Worm (Caenorhabditis elegans) whole organism, young adult: Measurements from ENCODE around the gene madf-9.

Experiments
- B0035.1 ChIP-seq: sonication (generic microtip); optimal IDR thresholded peaks from 2 replicates; lab custom pipeline; 2016; ENCODE audit warnings: missing genetic modification characterization, mild to moderate bottlenecking, missing compliant biosample characterization, missing genotype, missing genetic modification reagents
- B0336.3 ChIP-seq: fragments of 200-800 bp; sonication (Bioruptor generic); IDR thresholded peaks from 2 replicates; pipeline ENCODE4 v1.3.6; 2022; ENCODE audit warnings: missing genetic modification characterization, missing compliant biosample characterization
- C06A6.2 ChIP-seq: fragments of 200-800 bp; sonication (Bioruptor generic); conservative IDR thresholded peaks from 2 replicates; pipeline ENCODE4 v1.3.6; 2022; ENCODE audit warnings: missing genetic modification characterization, missing compliant biosample characterization
- F10E7.11 ChIP-seq: sonication (generic microtip); optimal IDR thresholded peaks from 2 replicates; lab custom pipeline; 2017; ENCODE audit warnings: mild to moderate bottlenecking, missing genetic modification characterization, moderate library complexity, missing compliant biosample characterization
- F23B12.7 ChIP-seq: sonication (generic microtip); optimal IDR thresholded peaks from 2 replicates; lab custom pipeline; 2017; ENCODE audit warnings: missing genetic modification characterization, mild to moderate bottlenecking, missing compliant biosample characterization, antibody characterized with exemption, moderate library complexity; ENCODE audit not compliant: insufficient read depth
- F33H1.4 ChIP-seq: fragments of 200-800 bp; sonication (Bioruptor generic); IDR thresholded peaks from 2 replicates; pipeline ENCODE4 v1.3.6; 2022; ENCODE audit warnings: missing genetic modification reagents, missing genetic modification characterization, missing compliant biosample characterization
- F39B2.1 ChIP-seq: fragments of 200-800 bp; sonication (Bioruptor generic); IDR thresholded peaks from 2 replicates; pipeline ENCODE4 v1.3.6; 2022; ENCODE audit warnings: missing genetic modification reagents, missing genetic modification characterization, missing compliant biosample characterization
- K11D2.4 ChIP-seq: fragments of 200-800 bp; sonication (Bioruptor generic); IDR thresholded peaks from 2 replicates; pipeline ENCODE4 v1.3.6; 2022; ENCODE audit warnings: missing genetic modification reagents, missing genetic modification characterization, missing compliant biosample characterization
- Y53G8AR.9 ChIP-seq: fragments of 200-800 bp; sonication (Bioruptor generic); conservative IDR thresholded peaks from 2 replicates; pipeline ENCODE4 v1.3.6; 2022; ENCODE audit warnings: missing genetic modification reagents, missing genetic modification characterization, missing compliant biosample characterization
- Y67H2A.10 ChIP-seq: fragments of 200-800 bp; sonication (Bioruptor generic); conservative IDR thresholded peaks from 2 replicates; pipeline ENCODE4 v1.3.6; 2022; ENCODE audit warnings: missing genetic modification reagents, missing genetic modification characterization, missing compliant biosample characterization
- Y79H2A.3 ChIP-seq: fragments of 200-800 bp; sonication (Bioruptor generic); conservative IDR thresholded peaks from 2 replicates; pipeline ENCODE4 v1.3.6; 2022; ENCODE audit warnings: missing genetic modification reagents, missing genetic modification characterization, missing compliant biosample characterization
- akir-1 ChIP-seq: fragments of 200-800 bp; sonication (Bioruptor generic); optimal IDR thresholded peaks from 2 replicates; lab custom pipeline; 2018; ENCODE audit warnings: mild to moderate bottlenecking, missing genetic modification characterization, moderate library complexity, missing compliant biosample characterization
- attf-6 ChIP-seq: fragments of 200-800 bp; sonication (Bioruptor generic); IDR thresholded peaks from 2 replicates; pipeline ENCODE4 v1.3.6; 2022; ENCODE audit warnings: missing genetic modification reagents, missing genetic modification characterization, missing compliant biosample characterization
- cebp-2 ChIP-seq: fragments of 200-800 bp; sonication (Bioruptor generic); IDR thresholded peaks from 2 replicates; pipeline ENCODE4 v1.3.6; 2022; ENCODE audit warnings: missing genetic modification characterization, missing compliant biosample characterization
- egrh-3 ChIP-seq: fragments of 200-800 bp; sonication (Bioruptor generic); IDR thresholded peaks from 2 replicates; pipeline ENCODE4 v1.3.6; 2022; ENCODE audit warnings: missing genetic modification reagents, missing genetic modification characterization, missing compliant biosample characterization
- hlh-26 ChIP-seq: fragments of 200-800 bp; sonication (Bioruptor generic); conservative IDR thresholded peaks from 2 replicates; pipeline ENCODE4 v1.3.6; 2022; ENCODE audit warnings: missing genetic modification reagents, missing genetic modification characterization, missing compliant biosample characterization
- hmg-20 ChIP-seq: fragments of 200-800 bp; sonication (Bioruptor generic); IDR thresholded peaks from 2 replicates; pipeline ENCODE4 v1.3.6; 2022; ENCODE audit warnings: missing genetic modification reagents, missing genetic modification characterization, missing compliant biosample characterization
- lin-35 ChIP-seq, 3 experiments: fragments of 150-350 bp in 2 of 3; sonication (generic microtip) in 1 of 3; optimal IDR thresholded peaks; 2 replicates each; lab custom pipeline; 2014 to 2018; ENCODE audit warnings: missing biosample characterization in 3 of 3, missing genetic modification characterization in 3 of 3, missing genetic modification reagents in 3 of 3
- lin-54 ChIP-seq: fragments of 200-800 bp; sonication (Bioruptor generic); optimal IDR thresholded peaks from 2 replicates; lab custom pipeline; 2018; ENCODE audit warnings: mild to moderate bottlenecking, missing genetic modification characterization, missing compliant biosample characterization
- lsl-1 ChIP-seq: fragments of 200-800 bp; sonication (Bioruptor generic); optimal IDR thresholded peaks from 2 replicates; lab custom pipeline; 2018; ENCODE audit warnings: mild to moderate bottlenecking, missing genetic modification characterization, moderate library complexity, missing compliant biosample characterization
- madf-6 ChIP-seq: fragments of 200-800 bp; sonication (Bioruptor generic); IDR thresholded peaks from 2 replicates; pipeline ENCODE4 v1.3.6; 2022; ENCODE audit warnings: missing genetic modification reagents, missing genetic modification characterization, missing compliant biosample characterization
- mcd-1 ChIP-seq: fragments of 200-800 bp; sonication (Bioruptor generic); IDR thresholded peaks from 2 replicates; pipeline ENCODE4 v1.3.6; 2022; ENCODE audit warnings: missing genetic modification reagents, missing genetic modification characterization, missing compliant biosample characterization
- mel-28 ChIP-seq: sonication (generic microtip); optimal IDR thresholded peaks from 2 replicates; lab custom pipeline; 2016; ENCODE audit warnings: borderline replicate concordance, mild to moderate bottlenecking, missing genetic modification characterization, missing compliant biosample characterization
- nfyb-1 ChIP-seq: fragments of 200-800 bp; sonication (Bioruptor generic); IDR thresholded peaks from 2 replicates; pipeline ENCODE4 v1.3.6; 2022; ENCODE audit warnings: missing genetic modification reagents, missing genetic modification characterization, missing compliant biosample characterization
- repo-1 ChIP-seq: sonication (generic microtip); optimal IDR thresholded peaks from 2 replicates; lab custom pipeline; 2017; ENCODE audit warnings: mild to moderate bottlenecking, missing genetic modification characterization, missing compliant biosample characterization
- snpc-1.1 ChIP-seq: sonication (generic microtip); optimal IDR thresholded peaks from 2 replicates; lab custom pipeline; 2017; ENCODE audit warnings: missing genetic modification characterization, mild to moderate bottlenecking, missing compliant biosample characterization, antibody characterized with exemption, moderate library complexity, missing genotype, missing genetic modification reagents; ENCODE audit not compliant: insufficient read depth
- snpc-1.3 ChIP-seq: sonication (generic microtip); optimal IDR thresholded peaks from 2 replicates; lab custom pipeline; 2017; ENCODE audit warnings: missing genetic modification characterization, mild to moderate bottlenecking, missing compliant biosample characterization, antibody characterized with exemption, moderate library complexity, missing genotype, missing genetic modification reagents; ENCODE audit not compliant: insufficient read depth
- snpc-3.4 ChIP-seq: sonication (generic microtip); optimal IDR thresholded peaks from 2 replicates; lab custom pipeline; 2017; ENCODE audit warnings: missing genetic modification characterization, mild to moderate bottlenecking, missing compliant biosample characterization, antibody characterized with exemption, moderate library complexity, missing genotype, missing genetic modification reagents
- snpc-4 ChIP-seq, 5 experiments: fragments of 150-350 bp in 1 of 5; sonication (generic microtip) in 4 of 5; optimal IDR thresholded peaks; 2 replicates each; lab custom pipeline; 2014 to 2018; ENCODE audit warnings: missing genetic modification characterization in 5 of 5, missing biosample characterization in 3 of 5, antibody characterized with exemption in 2 of 5, mild to moderate bottlenecking in 2 of 5, missing compliant biosample characterization in 2 of 5, missing genotype in 2 of 5, moderate library complexity in 2 of 5, missing genetic modification reagents in 1 of 5
- unc-130 ChIP-seq: sonication (generic microtip); optimal IDR thresholded peaks from 2 replicates; lab custom pipeline; 2016; ENCODE audit warnings: missing genetic modification reagents, missing genetic modification characterization, missing compliant biosample characterization
- zfh-2 ChIP-seq: fragments of 200-800 bp; sonication (Bioruptor generic); conservative IDR thresholded peaks from 2 replicates; pipeline ENCODE4 v1.3.6; 2022; ENCODE audit warnings: missing genetic modification reagents, missing genetic modification characterization, missing compliant biosample characterization
- ztf-25 ChIP-seq: fragments of 200-800 bp; sonication (Bioruptor generic); IDR thresholded peaks from 2 replicates; pipeline ENCODE4 v1.3.6; 2022; ENCODE audit warnings: missing genetic modification reagents, missing genetic modification characterization, missing compliant biosample characterization

The madf-9 gene

DNA sequence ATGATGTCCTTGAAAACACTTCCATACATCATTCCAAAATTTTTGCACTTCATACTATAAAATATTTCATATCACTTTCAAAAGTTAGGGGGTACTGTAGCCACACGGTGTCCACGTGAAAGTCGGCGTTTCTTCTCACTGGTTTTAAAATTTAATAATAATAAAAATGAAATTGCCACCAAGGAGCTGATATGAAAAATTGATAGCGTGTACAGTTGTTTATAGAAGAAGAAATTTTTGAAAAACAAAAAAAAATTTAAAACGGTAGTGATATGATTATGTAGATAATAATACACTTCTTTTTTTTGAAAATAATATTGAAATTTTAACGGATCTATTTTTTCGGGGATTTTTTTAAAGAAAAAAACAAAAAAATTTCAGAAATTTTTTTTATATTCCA, 23.1 kb downstream of the madf-9 start:
- TF ChIP-seq lin-35 (GFP tag; optimal IDR thresholded peaks at IDR 0.05; lab: Kevin White, UChicago), result no peak
- TF ChIP-seq Y53G8AR.9 (GFP tag; lab: Robert Waterston, UW), result no peak
- no peak for TF ChIP-seq hmg-20 (GFP tag; lab: Robert Waterston, UW)
- TF ChIP-seq snpc-1.1 (tag; lab: Kevin White, UChicago), result no peak
- TF ChIP-seq mel-28 (tag; lab: Kevin White, UChicago), result no peak
- no peak for TF ChIP-seq B0035.1
- no peak for TF ChIP-seq hlh-26 (GFP tag; lab: Robert Waterston, UW)
- TF ChIP-seq snpc-4 (GFP tag; optimal IDR thresholded peaks at IDR 0.05; lab: Kevin White, UChicago), result no peak
- no peak for TF ChIP-seq snpc-4 (tag; optimal IDR thresholded peaks at IDR 0.05; lab: Kevin White, UChicago)
- no peak for TF ChIP-seq egrh-3 (GFP tag; lab: Robert Waterston, UW)
- TF ChIP-seq B0336.3, result no peak
- no peak for TF ChIP-seq cebp-2

DNA sequence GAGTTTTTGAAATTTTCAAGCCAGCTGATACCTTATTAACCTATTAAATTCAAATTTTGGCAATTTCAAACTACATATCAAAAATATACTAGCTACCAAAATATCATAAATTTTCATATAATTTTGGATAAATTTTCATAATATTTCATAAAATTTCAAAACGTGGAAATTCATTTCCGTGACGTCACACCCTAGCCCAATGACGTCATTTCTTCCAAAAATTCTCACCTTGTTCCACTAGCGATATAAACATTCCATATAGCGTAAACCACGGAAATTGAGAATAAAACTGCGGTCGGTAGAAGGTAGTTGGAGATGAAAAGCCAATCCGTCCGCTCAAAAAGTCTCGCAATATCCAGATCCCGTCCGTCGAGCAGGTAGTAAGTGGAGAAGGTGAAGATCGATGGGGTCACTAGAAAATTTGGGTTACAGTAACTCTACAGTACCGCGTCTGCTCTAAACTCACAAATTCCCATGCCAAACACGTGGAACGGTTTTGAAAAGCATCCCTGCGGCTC, 24.3 kb downstream of the madf-9 start:
- no peak for TF ChIP-seq snpc-3.4 (tag; lab: Kevin White, UChicago)
- TF ChIP-seq snpc-1.3, result no peak
- TF ChIP-seq F23B12.7, result no peak
- TF ChIP-seq nfyb-1, result no peak
- no peak for TF ChIP-seq Y67H2A.10
- no peak for TF ChIP-seq F39B2.1
- no peak for TF ChIP-seq repo-1 (tag; lab: Kevin White, UChicago)
- TF ChIP-seq unc-130 (GFP tag; lab: Kevin White, UChicago), result no peak
- no peak for TF ChIP-seq lin-54 (GFP tag; lab: Kevin White, UChicago)
- no peak for TF ChIP-seq F10E7.11 (tag; lab: Kevin White, UChicago)
- no peak for TF ChIP-seq F33H1.4
- TF ChIP-seq attf-6, result no peak
- no peak for TF ChIP-seq K11D2.4
- TF ChIP-seq lsl-1 (GFP tag; lab: Kevin White, UChicago), result no peak
- TF ChIP-seq akir-1, result no peak
- no peak for TF ChIP-seq Y79H2A.3 (GFP tag; lab: Robert Waterston, UW)
- no peak for TF ChIP-seq mcd-1 (GFP tag; lab: Robert Waterston, UW)
- TF ChIP-seq madf-6, result no peak

DNA sequence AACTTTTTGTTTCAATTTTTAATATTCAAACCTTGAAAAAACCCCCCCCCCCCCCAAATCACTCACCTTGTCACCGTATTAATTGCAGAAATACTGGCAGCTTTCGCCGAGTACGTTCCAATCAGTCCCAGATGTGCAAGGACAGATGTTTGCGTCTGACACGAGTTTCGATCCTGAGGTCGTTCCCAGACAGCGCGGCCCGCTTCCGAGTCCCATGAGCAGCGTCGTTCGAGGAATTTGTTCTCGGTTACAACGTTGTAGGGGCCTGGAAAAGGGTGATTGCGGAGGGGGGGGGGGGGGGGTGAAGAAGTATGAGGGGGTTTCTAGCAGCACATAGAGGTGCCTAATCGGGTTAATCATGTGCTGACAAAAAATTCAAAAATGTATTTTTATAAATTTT, 26.0 kb downstream of the madf-9 start:
- no peak for TF ChIP-seq C06A6.2 (GFP tag; lab: Robert Waterston, UW)
- TF ChIP-seq zfh-2 (GFP tag; lab: Robert Waterston, UW), result peak; percentile 68
- TF ChIP-seq ztf-25, result no peak
- peak; percentile 28; the same call in 1 of the 2 replicates for TF ChIP-seq egrh-3 (GFP tag; lab: Robert Waterston, UW)

DNA sequence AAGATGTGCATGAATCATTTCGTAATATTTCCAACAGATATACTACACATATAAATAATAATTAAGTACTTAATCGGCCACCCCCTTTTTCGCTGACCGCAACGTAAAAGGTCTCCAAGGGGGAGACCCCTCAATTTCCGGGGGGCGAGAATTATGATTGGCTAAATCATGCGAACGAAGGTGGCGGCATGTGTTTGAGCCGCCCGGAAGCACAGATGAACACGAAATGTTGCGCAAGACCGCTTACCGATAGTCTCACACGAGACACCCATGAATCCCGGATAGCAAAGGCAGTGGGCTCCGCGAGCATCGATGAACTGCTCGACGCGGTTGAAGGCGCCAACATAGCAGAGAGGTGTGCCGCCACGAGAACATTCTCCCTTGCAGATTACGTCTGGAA, 28.2 kb downstream of the madf-9 start:
- TF ChIP-seq zfh-2 (GFP tag; lab: Robert Waterston, UW), result peak; percentile 69
- no peak for TF ChIP-seq mcd-1 (GFP tag; lab: Robert Waterston, UW)
- TF ChIP-seq, all 124 proteins: peak for 1
